Worm (Caenorhabditis elegans) whole organism, L4 larva: ENCODE data around the gene nhr-12.

Experiments
- daf-19 ChIP-seq: fragments of 200-800 bp; sonication (Bioruptor generic); conservative IDR thresholded peaks from 2 replicates; pipeline ENCODE4 v1.3.6; 2022; ENCODE audit warnings: missing genetic modification characterization, missing compliant biosample characterization
- lin-15B ChIP-seq: fragments of 150-350 bp; sonication (generic microtip); optimal IDR thresholded peaks from 3 replicates; lab custom pipeline; 2014; ENCODE audit warnings: missing biosample characterization, missing genetic modification characterization
- lin-39 ChIP-seq: fragments of 150-350 bp; optimal IDR thresholded peaks from 2 replicates; lab custom pipeline; 2014; ENCODE audit warnings: missing biosample characterization, missing genetic modification reagents, missing genetic modification characterization
- rbr-2 ChIP-seq: sonication (generic microtip); optimal IDR thresholded peaks from 2 replicates; lab custom pipeline; 2016; ENCODE audit warnings: missing genotype, missing genetic modification characterization, missing compliant biosample characterization

The nhr-12 gene

ce11 chrV:10036275-10036674 is 47.6 kb downstream of the nhr-12 start, which contains the start of gene T06E8.2 (continued):
- no peak for TF ChIP-seq daf-19 (GFP tag; lab: Robert Waterston, UW)
- TF ChIP-seq lin-39 (tag; lab: Kevin White, UChicago), result no peak
- TF ChIP-seq, all 104 proteins: peak for 23

ce11 chrV:10035586-10035985 is 48.3 kb downstream of the nhr-12 start:
- TF ChIP-seq lin-15B (tag; lab: Kevin White, UChicago), result no peak
- peak; percentile 5 for TF ChIP-seq rbr-2
